Fruit fly (Drosophila melanogaster) whole organism, embryonic: Measurements from ENCODE around the gene CG17097.
A peak's percentile ranks its signal among the peaks of the same experiment; 100 is the strongest.

ENCODE experiments used
- Asciz ChIP-seq: fragments of 200-800 bp; sonication (Bioruptor generic); optimal IDR thresholded peaks from 2 replicates; lab custom pipeline; 2017; ENCODE audit warnings: missing biosample characterization, mild to moderate bottlenecking, missing genetic modification characterization, missing genetic modification reagents
- Atf3 ChIP-seq: fragments of 200-800 bp; sonication (Bioruptor generic); optimal IDR thresholded peaks from 3 replicates; lab custom pipeline; 2016; ENCODE audit warnings: missing biosample characterization, missing genetic modification characterization
- B-H2 ChIP-seq: fragments of 200-800 bp; sonication (Bioruptor generic); optimal IDR thresholded peaks from 2 replicates; lab custom pipeline; 2018; ENCODE audit warnings: missing biosample characterization, mild to moderate bottlenecking, missing genetic modification characterization
- BEAF-32 ChIP-seq: fragments of 200-800 bp; sonication (Bioruptor generic); optimal IDR thresholded peaks from 3 replicates; lab custom pipeline; 2017; ENCODE audit warnings: missing biosample characterization, missing genetic modification characterization, mild to moderate bottlenecking, moderate library complexity, missing genetic modification reagents
- BtbVII ChIP-seq: fragments of 200-800 bp; sonication (Bioruptor generic); optimal IDR thresholded peaks from 3 replicates; lab custom pipeline; 2017; ENCODE audit warnings: missing biosample characterization, mild to moderate bottlenecking, missing genetic modification characterization
- CG1024 ChIP-seq: fragments of 200-800 bp; sonication (Bioruptor generic); IDR thresholded peaks from 2 replicates; pipeline ENCODE4 v1.3.6; 2022; ENCODE audit warnings: missing biosample characterization, missing genetic modification characterization
- CG10462 ChIP-seq: fragments of 200-800 bp; sonication (Bioruptor generic); optimal IDR thresholded peaks from 2 replicates; lab custom pipeline; 2016; ENCODE audit warnings: missing biosample characterization, missing genetic modification characterization
- CG10654 ChIP-seq: fragments of 200-800 bp; sonication (Bioruptor generic); optimal IDR thresholded peaks from 2 replicates; lab custom pipeline; 2016; ENCODE audit warnings: missing biosample characterization, missing genetic modification characterization
- CG11560 ChIP-seq: fragments of 200-800 bp; sonication (Bioruptor generic); IDR thresholded peaks from 3 replicates; pipeline ENCODE4 v1.3.6; 2022; ENCODE audit warnings: missing biosample characterization, missing genetic modification characterization
- CG12155 ChIP-seq: fragments of 200-800 bp; sonication (Bioruptor generic); optimal IDR thresholded peaks from 3 replicates; lab custom pipeline; 2016; ENCODE audit warnings: missing biosample characterization, missing genetic modification characterization
- CG12942 ChIP-seq: fragments of 200-800 bp; sonication (Bioruptor generic); optimal IDR thresholded peaks from 3 replicates; lab custom pipeline; 2016; ENCODE audit warnings: missing biosample characterization, missing genetic modification characterization
- CG14014 ChIP-seq: fragments of 200-800 bp; sonication (Bioruptor generic); IDR thresholded peaks from 2 replicates; pipeline ENCODE4 v1.3.6; 2022; ENCODE audit warnings: missing biosample characterization, missing genetic modification characterization
- CG14860 ChIP-seq: fragments of 200-800 bp; sonication (Bioruptor generic); IDR thresholded peaks from 3 replicates; pipeline ENCODE4 v1.3.6; 2022; ENCODE audit warnings: missing biosample characterization, missing genetic modification characterization; ENCODE audit not compliant: partially characterized antibody
- CG1603 ChIP-seq: fragments of 200-800 bp; sonication (Bioruptor generic); optimal IDR thresholded peaks from 2 replicates; lab custom pipeline; 2019; ENCODE audit warnings: missing biosample characterization, mild to moderate bottlenecking, missing genetic modification characterization, moderate library complexity
- CG17568 ChIP-seq: fragments of 200-800 bp; sonication (Bioruptor generic); optimal IDR thresholded peaks from 2 replicates; lab custom pipeline; 2018; ENCODE audit warnings: missing biosample characterization, mild to moderate bottlenecking, missing genetic modification characterization, moderate library complexity
- CG2129 ChIP-seq: fragments of 200-800 bp; sonication (Bioruptor generic); IDR thresholded peaks from 2 replicates; pipeline ENCODE4 v1.3.6; 2022; ENCODE audit warnings: missing biosample characterization, missing genetic modification characterization; ENCODE audit not compliant: partially characterized antibody
- CG33557 ChIP-seq: fragments of 200-800 bp; sonication (Bioruptor generic); optimal IDR thresholded peaks from 2 replicates; lab custom pipeline; 2019; ENCODE audit warnings: missing biosample characterization, mild to moderate bottlenecking, missing genetic modification characterization, moderate library complexity
- CG42726 ChIP-seq: fragments of 200-800 bp; sonication (Bioruptor generic); IDR thresholded peaks from 2 replicates; pipeline ENCODE4 v1.3.6; 2022; ENCODE audit warnings: missing biosample characterization, missing genetic modification characterization; ENCODE audit not compliant: partially characterized antibody
- CG4820 ChIP-seq: fragments of 200-800 bp; sonication (Bioruptor generic); optimal IDR thresholded peaks from 3 replicates; lab custom pipeline; 2016; ENCODE audit warnings: missing biosample characterization, missing genetic modification characterization
- CG6854 ChIP-seq: fragments of 200-800 bp; sonication (Bioruptor generic); optimal IDR thresholded peaks from 3 replicates; lab custom pipeline; 2017; ENCODE audit warnings: missing biosample characterization, mild to moderate bottlenecking, missing genetic modification characterization
- CG7372 ChIP-seq: fragments of 200-800 bp; sonication (Bioruptor generic); IDR thresholded peaks from 2 replicates; pipeline ENCODE4 v1.3.6; 2022; ENCODE audit warnings: missing biosample characterization, missing genetic modification characterization
- CG8290 ChIP-seq, 3 experiments: fragments of 200-800 bp; sonication (Bioruptor generic); optimal IDR thresholded peaks; 2 replicates each; lab custom pipeline; 2016 to 2019; ENCODE audit warnings: missing biosample characterization in 3 of 3, missing genetic modification characterization in 3 of 3, mild to moderate bottlenecking in 2 of 3, moderate library complexity in 1 of 3
- Chrac-16 ChIP-seq: fragments of 200-800 bp; sonication (Bioruptor generic); optimal IDR thresholded peaks from 3 replicates; lab custom pipeline; 2016; ENCODE audit warnings: missing biosample characterization, missing genetic modification characterization
- Dp ChIP-seq: fragments of 200-800 bp; sonication (Bioruptor generic); optimal IDR thresholded peaks from 2 replicates; lab custom pipeline; 2018; ENCODE audit warnings: missing biosample characterization, mild to moderate bottlenecking, missing genetic modification characterization, moderate library complexity
- HHEX ChIP-seq: fragments of 200-800 bp; sonication (Bioruptor generic); optimal IDR thresholded peaks from 3 replicates; lab custom pipeline; 2017; ENCODE audit warnings: missing biosample characterization, mild to moderate bottlenecking, missing genetic modification characterization, missing genetic modification reagents
- HLH4C ChIP-seq: fragments of 200-800 bp; sonication (Bioruptor generic); IDR thresholded peaks from 3 replicates; pipeline ENCODE4 v1.3.6; 2022; ENCODE audit warnings: missing biosample characterization, missing genetic modification characterization; ENCODE audit not compliant: partially characterized antibody
- HLH54F ChIP-seq: fragments of 200-800 bp; sonication (Bioruptor generic); optimal IDR thresholded peaks from 3 replicates; lab custom pipeline; 2016; ENCODE audit warnings: missing biosample characterization, missing genetic modification characterization
- Hmr ChIP-seq: fragments of 200-800 bp; sonication (Bioruptor generic); optimal IDR thresholded peaks from 3 replicates; lab custom pipeline; 2017; ENCODE audit warnings: mild to moderate bottlenecking, missing biosample characterization, missing genetic modification reagents, missing genetic modification characterization
- Hr3 ChIP-seq: fragments of 200-800 bp; sonication (Bioruptor generic); optimal IDR thresholded peaks from 3 replicates; lab custom pipeline; 2016; ENCODE audit warnings: missing biosample characterization, missing genetic modification characterization
- Hr51 ChIP-seq, 2 experiments: fragments of 200-800 bp; sonication (Bioruptor generic); optimal IDR thresholded peaks; 2 replicates in 1 of 2; 3 replicates in 1 of 2; lab custom pipeline; 2016 to 2018; ENCODE audit warnings: missing biosample characterization in 2 of 2, missing genetic modification characterization in 2 of 2, mild to moderate bottlenecking in 1 of 2, moderate library complexity in 1 of 2
- MTF-1 ChIP-seq: fragments of 200-800 bp; sonication (Bioruptor generic); optimal IDR thresholded peaks from 2 replicates; lab custom pipeline; 2018; ENCODE audit warnings: missing biosample characterization, mild to moderate bottlenecking, missing genetic modification characterization, borderline replicate concordance
- Optix ChIP-seq: fragments of 200-800 bp; sonication (Bioruptor generic); IDR thresholded peaks from 3 replicates; pipeline ENCODE4 v1.3.6; 2022; ENCODE audit warnings: missing biosample characterization, missing genetic modification characterization
- Ravus ChIP-seq: fragments of 200-800 bp; sonication (Bioruptor generic); IDR thresholded peaks from 2 replicates; pipeline ENCODE4 v1.3.6; 2022; ENCODE audit warnings: missing biosample characterization, missing genetic modification characterization
- ase ChIP-seq: fragments of 200-800 bp; sonication (Bioruptor generic); IDR thresholded peaks from 3 replicates; pipeline ENCODE4 v1.3.6; 2022; ENCODE audit warnings: missing biosample characterization, missing genetic modification characterization
- ato ChIP-seq: fragments of 200-800 bp; sonication (Bioruptor generic); IDR thresholded peaks from 2 replicates; pipeline ENCODE4 v1.3.6; 2022; ENCODE audit warnings: missing biosample characterization, missing genetic modification characterization; ENCODE audit not compliant: partially characterized antibody
- da ChIP-seq: fragments of 200-800 bp; sonication (Bioruptor generic); optimal IDR thresholded peaks from 2 replicates; lab custom pipeline; 2016; ENCODE audit warnings: missing biosample characterization, missing genetic modification characterization
- dan ChIP-seq: fragments of 200-800 bp; sonication (Bioruptor generic); IDR thresholded peaks from 2 replicates; pipeline ENCODE4 v1.3.6; 2022; ENCODE audit warnings: missing biosample characterization, missing genetic modification characterization
- grn ChIP-seq: fragments of 200-800 bp; sonication (Bioruptor generic); optimal IDR thresholded peaks from 3 replicates; lab custom pipeline; 2017; ENCODE audit warnings: missing biosample characterization, missing genetic modification characterization
- h ChIP-seq: fragments of >200 bp; optimal IDR thresholded peaks from 2 replicates; lab custom pipeline; 2017
- hth ChIP-seq: fragments of >200 bp; optimal IDR thresholded peaks from 2 replicates; lab custom pipeline; 2017; ENCODE audit warnings: inconsistent platforms
- mam ChIP-seq: fragments of 200-800 bp; sonication (Bioruptor generic); optimal IDR thresholded peaks from 3 replicates; lab custom pipeline; 2016; ENCODE audit warnings: missing biosample characterization, missing genetic modification characterization
- nmo ChIP-seq: fragments of 200-800 bp; sonication (Bioruptor generic); optimal IDR thresholded peaks from 2 replicates; lab custom pipeline; 2018; ENCODE audit warnings: missing biosample characterization, mild to moderate bottlenecking, missing genetic modification characterization, moderate library complexity
- pita ChIP-seq: fragments of 200-800 bp; sonication (Bioruptor generic); optimal IDR thresholded peaks from 2 replicates; lab custom pipeline; 2017; ENCODE audit warnings: missing biosample characterization, mild to moderate bottlenecking, missing genetic modification characterization
- ranshi ChIP-seq: fragments of 200-800 bp; sonication (Bioruptor generic); IDR thresholded peaks from 2 replicates; pipeline ENCODE4 v1.3.6; 2022; ENCODE audit warnings: missing biosample characterization, missing genetic modification characterization
- repo ChIP-seq: fragments of 200-800 bp; sonication (Bioruptor generic); optimal IDR thresholded peaks from 2 replicates; lab custom pipeline; 2016; ENCODE audit warnings: missing biosample characterization, missing genetic modification characterization
- run ChIP-seq: fragments of 200-800 bp; sonication (Bioruptor generic); optimal IDR thresholded peaks from 3 replicates; lab custom pipeline; 2018; ENCODE audit warnings: missing biosample characterization, mild to moderate bottlenecking, missing genetic modification characterization
- slp2 ChIP-seq: fragments of 200-800 bp; sonication (Bioruptor generic); optimal IDR thresholded peaks from 2 replicates; lab custom pipeline; 2016; ENCODE audit warnings: missing biosample characterization, missing genetic modification characterization
- tap ChIP-seq: fragments of 200-800 bp; optimal IDR thresholded peaks from 3 replicates; lab custom pipeline; 2019; ENCODE audit warnings: missing biosample characterization, mild to moderate bottlenecking, missing genetic modification characterization, moderate library complexity
- toy ChIP-seq: fragments of 200-800 bp; sonication (Bioruptor generic); IDR thresholded peaks from 2 replicates; pipeline ENCODE4 v1.3.6; 2022; ENCODE audit warnings: missing biosample characterization, missing genetic modification characterization
- yki ChIP-seq: fragments of >200 bp; optimal IDR thresholded peaks from 3 replicates; lab custom pipeline; 2018
- z ChIP-seq: fragments of 200-800 bp; sonication (Bioruptor generic); IDR thresholded peaks from 3 replicates; pipeline ENCODE4 v1.3.6; 2022; ENCODE audit warnings: missing biosample characterization, missing genetic modification characterization

The CG17097 gene

DNA sequence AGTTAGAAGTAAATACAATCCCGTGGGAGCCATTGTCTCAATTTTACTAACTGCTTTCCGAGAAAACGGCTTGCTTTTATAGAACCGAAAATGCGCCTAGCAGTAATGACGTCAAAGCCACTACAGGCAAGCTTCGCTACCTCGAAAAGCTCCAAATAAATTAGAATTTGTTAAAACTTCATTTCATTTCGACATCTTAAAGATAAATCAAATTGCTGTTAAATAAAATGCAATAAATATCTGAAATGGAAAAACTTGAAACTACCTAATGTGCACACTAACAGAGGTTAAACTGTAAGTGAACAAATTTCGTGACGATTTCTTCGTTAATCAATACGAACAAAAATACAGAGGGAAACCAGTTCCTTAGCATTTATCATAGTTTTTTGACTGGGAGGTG, 51.8 kb downstream of the CG17097 start, which contains the start of gene CG7300 (continued):
- TF ChIP-seq CG42726 (GFP tag; lab: Robert Waterston, UW) (no peak), Ravus (GFP tag; lab: Robert Waterston, UW) (peak; percentile 26; the same call in 1 of the 2 replicates), ranshi (GFP tag; lab: Robert Waterston, UW) (no peak), nmo (GFP tag; lab: Kevin White, UChicago) (peak; percentile 59), CG12155 (peak; percentile 53), repo (GFP tag; lab: Kevin White, UChicago) (no peak), CG8290 (GFP tag; optimal IDR thresholded peaks at IDR 0.05; lab: Kevin White, UChicago) (no peak), CG8290 (tag; optimal IDR thresholded peaks at IDR 0.05; lab: Kevin White, UChicago) (no peak), Hmr (peak; percentile 49), CG11560 (tag; lab: Robert Waterston, UW) (no peak), grn (GFP tag; lab: Kevin White, UChicago) (no peak), dan (GFP tag; lab: Robert Waterston, UW) (no peak), Hr51 (GFP tag; optimal IDR thresholded peaks at IDR 0.05; lab: Kevin White, UChicago) (peak; percentile 6 to 40), tap (peak; percentile 32), BtbVII (GFP tag; lab: Kevin White, UChicago) (peak; percentile 5), h (lab: Kevin White, UChicago) (no peak), CG14860 (no peak), toy (GFP tag; lab: Robert Waterston, UW) (no peak), CG10462 (GFP tag; lab: Kevin White, UChicago) (peak; percentile 10), Hr3 (GFP tag; lab: Kevin White, UChicago) (peak; percentile 15), HLH4C (no peak), CG33557 (GFP tag; lab: Kevin White, UChicago) (no peak), yki (lab: Kevin White, UChicago) (no peak), ase (GFP tag; lab: Robert Waterston, UW) (peak; percentile 33; the same call in 1 of the 3 replicates), Chrac-16 (peak; percentile 39), Dp (GFP tag; lab: Kevin White, UChicago) (no peak), B-H2 (GFP tag; lab: Kevin White, UChicago) (no peak), CG6854 (no peak), hth (lab: Kevin White, UChicago) (no peak), CG14014 (no peak), HLH54F (peak; percentile 21), Asciz (GFP tag; lab: Kevin White, UChicago) (no peak), run (tag; lab: Kevin White, UChicago) (no peak), MTF-1 (GFP tag; lab: Kevin White, UChicago) (no peak), CG4820 (peak; percentile 39), pita (no peak), CG7372 (peak; percentile 58; the same call in 1 of the 2 replicates), CG10654 (no peak), CG1024 (GFP tag; lab: Robert Waterston, UW) (no peak), z (GFP tag; lab: Robert Waterston, UW) (no peak), da (GFP tag; lab: Kevin White, UChicago) (no peak), CG1603 (tag; lab: Kevin White, UChicago) (peak; percentile 48), BEAF-32 (GFP tag; lab: Kevin White, UChicago) (no peak), ato (GFP tag; lab: Robert Waterston, UW) (no peak), CG17568 (GFP tag; lab: Kevin White, UChicago) (no peak), Optix (GFP tag; lab: Robert Waterston, UW) (no peak), CG2129 (no peak), slp2 (GFP tag; lab: Kevin White, UChicago) (no peak), HHEX (GFP tag; lab: Kevin White, UChicago) (peak; percentile 35), Atf3 (peak; percentile 1), mam (GFP tag; lab: Kevin White, UChicago) (peak; percentile 40), CG12942 (peak; percentile 12)
